Fruit fly (Drosophila melanogaster) whole organism, adult: ENCODE results near the gene CG7142.

Experiments
- CG12768 ChIP-seq: fragments of 200-800 bp; sonication (Bioruptor generic); optimal IDR thresholded peaks from 2 replicates; lab custom pipeline; 2017; ENCODE audit warnings: missing biosample characterization, missing genetic modification characterization, mild to moderate bottlenecking, moderate library complexity, missing genetic modification reagents
- CG5204 ChIP-seq: fragments of 200-800 bp; sonication (Bioruptor generic); optimal IDR thresholded peaks from 2 replicates; lab custom pipeline; 2016; ENCODE audit warnings: missing biosample characterization, missing genetic modification characterization
- CG7045 ChIP-seq: fragments of 200-800 bp; sonication (Bioruptor generic); optimal IDR thresholded peaks from 2 replicates; lab custom pipeline; 2017; ENCODE audit warnings: missing biosample characterization, mild to moderate bottlenecking, missing genetic modification characterization
- Crg-1 ChIP-seq: fragments of 200-800 bp; sonication (Bioruptor generic); optimal IDR thresholded peaks from 2 replicates; lab custom pipeline; 2016; ENCODE audit warnings: missing biosample characterization, missing genetic modification characterization
- Hr96 ChIP-seq: fragments of 200-800 bp; sonication (Bioruptor generic); optimal IDR thresholded peaks from 2 replicates; lab custom pipeline; 2016; ENCODE audit warnings: missing biosample characterization, missing genetic modification characterization
- Mnt ChIP-seq: fragments of 200-800 bp; sonication (Bioruptor generic); optimal IDR thresholded peaks from 2 replicates; lab custom pipeline; 2016; ENCODE audit warnings: missing biosample characterization, mild to moderate bottlenecking, missing genetic modification characterization
- cic ChIP-seq: fragments of 200-800 bp; sonication (Bioruptor generic); optimal IDR thresholded peaks from 2 replicates; lab custom pipeline; 2017; ENCODE audit warnings: missing biosample characterization, mild to moderate bottlenecking, missing genetic modification characterization, moderate library complexity

DNA sequence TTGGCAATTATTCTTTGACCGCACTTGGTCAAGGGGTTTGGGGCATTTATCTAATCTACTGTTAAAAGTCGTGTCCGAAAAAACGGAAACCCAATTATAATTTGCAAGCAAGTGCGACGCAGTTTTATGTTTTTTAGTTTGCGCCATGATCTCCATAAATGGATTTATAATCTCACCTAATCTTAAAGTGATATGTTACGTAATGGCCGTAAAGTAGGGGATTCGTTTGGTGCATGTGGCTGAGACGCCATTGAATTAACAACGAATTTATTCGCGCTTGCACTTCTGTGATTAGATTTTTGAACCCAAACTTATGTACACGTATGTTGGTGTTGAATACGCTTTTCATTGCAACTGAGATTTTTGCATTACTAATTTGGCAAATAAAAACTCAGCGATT lies 2.6 kb downstream of the CG7142 start:
- TF ChIP-seq CG12768 (GFP tag; lab: Kevin White, UChicago) (no peak), Crg-1 (GFP tag; lab: Kevin White, UChicago) (no peak), Hr96 (no peak), CG5204 (GFP tag; lab: Kevin White, UChicago) (no peak), Mnt (no peak), cic (GFP tag; lab: Kevin White, UChicago) (no peak), CG7045 (GFP tag; lab: Kevin White, UChicago) (no peak)
